Fruit fly (Drosophila melanogaster) whole organism, adult: Measurements from ENCODE around the gene Phf5a.
A peak's percentile ranks its signal among the peaks of the same experiment; 100 is the strongest.

Source experiments
- CG11617 ChIP-seq: fragments of 200-800 bp; sonication (Bioruptor generic); optimal IDR thresholded peaks from 2 replicates; lab custom pipeline; 2017; ENCODE audit warnings: mild to moderate bottlenecking, missing biosample characterization, missing genetic modification reagents, missing genetic modification characterization
- CG12768 ChIP-seq: fragments of 200-800 bp; sonication (Bioruptor generic); optimal IDR thresholded peaks from 2 replicates; lab custom pipeline; 2017; ENCODE audit warnings: missing biosample characterization, missing genetic modification characterization, mild to moderate bottlenecking, moderate library complexity, missing genetic modification reagents
- CG1620 ChIP-seq: fragments of 200-800 bp; sonication (Bioruptor generic); optimal IDR thresholded peaks from 2 replicates; lab custom pipeline; 2016; ENCODE audit warnings: missing biosample characterization, missing genetic modification characterization
- CG33017 ChIP-seq: fragments of 200-800 bp; sonication (Bioruptor generic); optimal IDR thresholded peaks from 2 replicates; lab custom pipeline; 2018; ENCODE audit warnings: missing biosample characterization, mild to moderate bottlenecking, missing genetic modification characterization, moderate library complexity
- Clk ChIP-seq: fragments of 200-800 bp; sonication (Bioruptor generic); optimal IDR thresholded peaks from 2 replicates; lab custom pipeline; 2017; ENCODE audit warnings: missing biosample characterization, missing genetic modification characterization
- Crg-1 ChIP-seq: fragments of 200-800 bp; sonication (Bioruptor generic); optimal IDR thresholded peaks from 2 replicates; lab custom pipeline; 2016; ENCODE audit warnings: missing biosample characterization, missing genetic modification characterization
- Hr96 ChIP-seq: fragments of 200-800 bp; sonication (Bioruptor generic); optimal IDR thresholded peaks from 2 replicates; lab custom pipeline; 2016; ENCODE audit warnings: missing biosample characterization, missing genetic modification characterization
- bab1 ChIP-seq: fragments of 200-800 bp; sonication (Bioruptor generic); optimal IDR thresholded peaks from 3 replicates; lab custom pipeline; 2019; ENCODE audit warnings: missing biosample characterization, mild to moderate bottlenecking, missing genetic modification characterization, moderate library complexity
- cic ChIP-seq: fragments of 200-800 bp; sonication (Bioruptor generic); optimal IDR thresholded peaks from 2 replicates; lab custom pipeline; 2017; ENCODE audit warnings: missing biosample characterization, mild to moderate bottlenecking, missing genetic modification characterization, moderate library complexity
- cnc ChIP-seq, 2 experiments: fragments of >200 bp; optimal IDR thresholded peaks; 2 replicates each; lab custom pipeline; 2017
- kay ChIP-seq: fragments of 200-800 bp; sonication (Bioruptor generic); peaks from one replicate; lab custom pipeline; 2016; ENCODE audit warnings: missing biosample characterization, missing genetic modification characterization, borderline replicate concordance
- pad ChIP-seq: fragments of 200-800 bp; sonication (Bioruptor generic); optimal IDR thresholded peaks from 3 replicates; lab custom pipeline; 2017; ENCODE audit warnings: missing biosample characterization, missing genetic modification characterization, mild to moderate bottlenecking, moderate library complexity, missing genetic modification reagents
- toe ChIP-seq: fragments of 200-800 bp; sonication (Bioruptor generic); optimal IDR thresholded peaks from 2 replicates; lab custom pipeline; 2016; ENCODE audit warnings: missing biosample characterization, missing genetic modification characterization

dm6 chr2L:6498448-6498847, 7.8 kb upstream of the Phf5a start, which contains the start of gene CG31637:
- TF ChIP-seq cic, result peak; percentile 11
- no peak for TF ChIP-seq cnc (optimal IDR thresholded peaks at IDR 0.05; lab: Kevin White, UChicago)
- TF ChIP-seq bab1 (GFP tag; lab: Kevin White, UChicago), result peak; percentile 55
- TF ChIP-seq Clk (GFP tag; lab: Kevin White, UChicago), result no peak
- no peak for TF ChIP-seq Hr96 (GFP tag; lab: Kevin White, UChicago)
- TF ChIP-seq kay (GFP tag; lab: Kevin White, UChicago), result no peak
- TF ChIP-seq CG11617, result no peak
- peak; percentile 18 for TF ChIP-seq pad (GFP tag; lab: Kevin White, UChicago)
- TF ChIP-seq CG33017, result no peak
- TF ChIP-seq CG12768 (GFP tag; lab: Kevin White, UChicago), result no peak
- TF ChIP-seq Crg-1, result no peak
- no peak for TF ChIP-seq CG1620 (GFP tag; lab: Kevin White, UChicago)
- no peak for TF ChIP-seq toe (GFP tag; lab: Kevin White, UChicago)
